Worm (Caenorhabditis elegans): Measurements from ENCODE around the gene mma-1.

- TF ChIP-seq elt-1 (tag; optimal IDR thresholded peaks at IDR 0.05) = no peak
- TF ChIP-seq nhr-77 (tag; optimal IDR thresholded peaks at IDR 0.05) = no peak
- no peak for TF ChIP-seq unc-39 (tag; optimal IDR thresholded peaks at IDR 0.05)
- no peak for TF ChIP-seq R02D3.7 (tag; optimal IDR thresholded peaks at IDR 0.05)
- no peak for TF ChIP-seq snpc-4 (tag; optimal IDR thresholded peaks at IDR 0.05)
- TF ChIP-seq lin-39 (tag; optimal IDR thresholded peaks at IDR 0.05) = no peak
- no peak for TF ChIP-seq nhr-11 (tag; optimal IDR thresholded peaks at IDR 0.05)
- TF ChIP-seq egl-27 (tag; optimal IDR thresholded peaks at IDR 0.05) = no peak
Measured at ce11 chrV:12588030-12588429, 8.1 kb downstream of the mma-1 start, which contains the start of gene C14C10.1.

Data from whole organism, L3 larva.